Fruit fly (Drosophila melanogaster) whole organism, embryonic: Measurements from ENCODE around the gene CG43915.

Experiments used
- CG16863 ChIP-seq: fragments of 200-800 bp; sonication (Bioruptor generic); optimal IDR thresholded peaks from 3 replicates; lab custom pipeline; 2016; ENCODE audit warnings: missing biosample characterization, missing genetic modification characterization
- CG5180 ChIP-seq: fragments of 200-800 bp; sonication (Bioruptor generic); optimal IDR thresholded peaks from 3 replicates; lab custom pipeline; 2017; ENCODE audit warnings: missing biosample characterization, missing genetic modification characterization, mild to moderate bottlenecking, moderate library complexity, missing genetic modification reagents
- CG6683 ChIP-seq: fragments of 200-800 bp; sonication (Bioruptor generic); optimal IDR thresholded peaks from 2 replicates; lab custom pipeline; 2017; ENCODE audit warnings: missing biosample characterization, mild to moderate bottlenecking, missing genetic modification characterization, missing genetic modification reagents
- CG6791 ChIP-seq: fragments of 200-800 bp; sonication (Bioruptor generic); IDR thresholded peaks from 3 replicates; pipeline ENCODE4 v1.3.6; 2022; ENCODE audit warnings: missing biosample characterization, missing genetic modification characterization; ENCODE audit not compliant: partially characterized antibody
- CG7928 ChIP-seq: fragments of 200-800 bp; sonication (Bioruptor generic); optimal IDR thresholded peaks from 2 replicates; lab custom pipeline; 2017; ENCODE audit warnings: missing biosample characterization, mild to moderate bottlenecking, missing genetic modification characterization
- CG8944 ChIP-seq: fragments of 200-800 bp; sonication (Bioruptor generic); optimal IDR thresholded peaks from 3 replicates; lab custom pipeline; 2016; ENCODE audit warnings: missing biosample characterization, missing genetic modification characterization
- Dfd ChIP-seq, 2 experiments: fragments of >200 bp; optimal IDR thresholded peaks; 2 replicates each; lab custom pipeline; 2017; ENCODE audit warnings: missing biosample characterization in 2 of 2, missing genetic modification characterization in 2 of 2
- Pdp1 ChIP-seq, 2 experiments: fragments of 200-800 bp; sonication (Bioruptor generic); optimal IDR thresholded peaks; 3 replicates each; lab custom pipeline; 2016; ENCODE audit warnings: missing biosample characterization in 2 of 2, missing genetic modification characterization in 2 of 2, mild to moderate bottlenecking in 1 of 2, moderate library complexity in 1 of 2
- Sin3A ChIP-seq: fragments of >200 bp; optimal IDR thresholded peaks from 2 replicates; lab custom pipeline; 2018
- Xrp1 ChIP-seq: fragments of 200-800 bp; sonication (Bioruptor generic); IDR thresholded peaks from 2 replicates; pipeline ENCODE4 v1.3.6; 2022; ENCODE audit warnings: missing biosample characterization, missing genetic modification characterization
- corto ChIP-seq: fragments of 200-800 bp; sonication (Bioruptor generic); optimal IDR thresholded peaks from 2 replicates; lab custom pipeline; 2016; ENCODE audit warnings: missing biosample characterization, mild to moderate bottlenecking, missing genetic modification characterization, moderate library complexity
- hkb ChIP-seq, 2 experiments: fragments of 200-800 bp in 1 of 2; fragments of >200 bp in 1 of 2; sonication (Bioruptor generic) in 1 of 2; IDR thresholded peaks in 1 of 2; optimal IDR thresholded peaks in 1 of 2; 2 replicates each; pipeline versions ENCODE4 v1.3.6 to Lab custom; 2017 to 2022; ENCODE audit warnings: missing biosample characterization in 1 of 2, missing genetic modification characterization in 1 of 2
- tio ChIP-seq: fragments of 200-800 bp; sonication (Bioruptor generic); optimal IDR thresholded peaks from 2 replicates; lab custom pipeline; 2017; ENCODE audit warnings: missing biosample characterization, missing genetic modification characterization, inconsistent platforms
- twi ChIP-seq: fragments of 200-800 bp; optimal IDR thresholded peaks from 2 replicates; lab custom pipeline; 2019; ENCODE audit warnings: missing biosample characterization, mild to moderate bottlenecking, missing genetic modification characterization, moderate library complexity

DNA sequence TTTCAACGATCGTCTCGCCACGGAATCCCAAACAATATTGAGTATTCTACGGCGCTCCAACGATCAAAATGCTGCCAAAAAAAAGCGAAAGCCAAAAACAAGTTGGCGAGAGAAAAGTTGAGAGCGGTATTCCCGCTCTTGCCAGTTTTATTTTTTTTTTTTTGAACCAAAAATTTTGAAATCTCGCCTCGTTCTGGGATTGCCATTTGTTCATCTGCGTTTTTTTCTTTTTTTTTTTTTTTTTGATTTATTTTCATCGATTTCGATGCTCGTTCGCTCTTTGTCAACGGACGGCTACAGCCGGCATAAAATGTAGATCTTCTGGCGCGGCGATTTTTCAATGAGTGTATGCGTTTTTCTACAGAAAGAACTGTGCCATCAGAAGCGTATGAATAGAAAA is 39.1 kb upstream of the CG43915 start:
- no peak for TF ChIP-seq corto
- TF ChIP-seq CG6791 = no peak
- TF ChIP-seq CG8944 = no peak
- TF ChIP-seq CG6683 (GFP tag; lab: Kevin White, UChicago) = no peak
- TF ChIP-seq Sin3A (lab: Kevin White, UChicago) = no peak
- no peak for TF ChIP-seq hkb (optimal IDR thresholded peaks at IDR 0.05; lab: Kevin White, UChicago)
- TF ChIP-seq hkb (GFP tag; IDR thresholded peaks at IDR 0.05; lab: Robert Waterston, UW) = no peak
- TF ChIP-seq CG7928 (GFP tag; lab: Kevin White, UChicago) = no peak
- no peak for TF ChIP-seq CG5180
- TF ChIP-seq CG16863 (GFP tag; lab: Kevin White, UChicago) = no peak
- no peak for TF ChIP-seq twi (tag; lab: Kevin White, UChicago)
- TF ChIP-seq Pdp1 (GFP tag; optimal IDR thresholded peaks at IDR 0.05; lab: Kevin White, UChicago) = no peak
- TF ChIP-seq Dfd (GFP tag; optimal IDR thresholded peaks at IDR 0.05; lab: Kevin White, UChicago) = no peak
- TF ChIP-seq Xrp1 (GFP tag; lab: Robert Waterston, UW) = no peak
- no peak for TF ChIP-seq tio (GFP tag; lab: Kevin White, UChicago)
